Fruit fly (Drosophila melanogaster) whole organism, embryonic: ENCODE measurements around the gene CG18557.
A peak's percentile ranks its signal among the peaks of the same experiment; 100 is the strongest.

Experiments used
- CG10654 ChIP-seq: fragments of 200-800 bp; sonication (Bioruptor generic); optimal IDR thresholded peaks from 2 replicates; lab custom pipeline; 2016; ENCODE audit warnings: missing biosample characterization, missing genetic modification characterization
- CG11456 ChIP-seq: fragments of 200-800 bp; sonication (Bioruptor generic); IDR thresholded peaks from 3 replicates; pipeline ENCODE4 v1.3.6; 2022; ENCODE audit warnings: missing biosample characterization, missing genetic modification characterization
- CG11560 ChIP-seq: fragments of 200-800 bp; sonication (Bioruptor generic); IDR thresholded peaks from 3 replicates; pipeline ENCODE4 v1.3.6; 2022; ENCODE audit warnings: missing biosample characterization, missing genetic modification characterization
- CG15269 ChIP-seq: fragments of 200-800 bp; sonication (Bioruptor generic); optimal IDR thresholded peaks from 2 replicates; lab custom pipeline; 2018; ENCODE audit warnings: missing biosample characterization, mild to moderate bottlenecking, missing genetic modification characterization, moderate library complexity
- CG17912 ChIP-seq: fragments of 200-800 bp; sonication (Bioruptor generic); optimal IDR thresholded peaks from 2 replicates; lab custom pipeline; 2018; ENCODE audit warnings: missing biosample characterization, mild to moderate bottlenecking, missing genetic modification characterization
- CG18599 ChIP-seq: fragments of 200-800 bp; sonication (Bioruptor generic); optimal IDR thresholded peaks from 3 replicates; lab custom pipeline; 2017; ENCODE audit warnings: missing biosample characterization, missing genetic modification characterization, mild to moderate bottlenecking, moderate library complexity, missing genetic modification reagents
- CG31365 ChIP-seq: fragments of 200-800 bp; sonication (Bioruptor generic); optimal IDR thresholded peaks from 2 replicates; lab custom pipeline; 2018; ENCODE audit warnings: missing biosample characterization, mild to moderate bottlenecking, missing genetic modification characterization
- CG33213 ChIP-seq: fragments of 200-800 bp; sonication (Bioruptor generic); optimal IDR thresholded peaks from 3 replicates; lab custom pipeline; 2016; ENCODE audit warnings: missing biosample characterization, missing genetic modification characterization
- CG34422 ChIP-seq: fragments of 200-800 bp; sonication (Bioruptor generic); IDR thresholded peaks from 3 replicates; pipeline ENCODE4 v1.3.6; 2022; ENCODE audit warnings: missing biosample characterization, missing genetic modification characterization
- CG4282 ChIP-seq: fragments of 200-800 bp; sonication (Bioruptor generic); optimal IDR thresholded peaks from 2 replicates; lab custom pipeline; 2016; ENCODE audit warnings: missing biosample characterization, missing genetic modification characterization
- CG4730 ChIP-seq: fragments of 200-800 bp; sonication (Bioruptor generic); IDR thresholded peaks from 2 replicates; pipeline ENCODE4 v1.3.6; 2022; ENCODE audit warnings: missing biosample characterization, missing genetic modification characterization
- CG7928 ChIP-seq: fragments of 200-800 bp; sonication (Bioruptor generic); optimal IDR thresholded peaks from 2 replicates; lab custom pipeline; 2017; ENCODE audit warnings: missing biosample characterization, mild to moderate bottlenecking, missing genetic modification characterization
- CG9727 ChIP-seq: fragments of 200-800 bp; sonication (Bioruptor generic); optimal IDR thresholded peaks from 3 replicates; lab custom pipeline; 2017; ENCODE audit warnings: missing biosample characterization, mild to moderate bottlenecking, missing genetic modification characterization
- CG9817 ChIP-seq: fragments of 200-800 bp; sonication (Bioruptor generic); optimal IDR thresholded peaks from 2 replicates; lab custom pipeline; 2018; ENCODE audit warnings: missing biosample characterization, mild to moderate bottlenecking, missing genetic modification characterization, moderate library complexity
- Dad ChIP-seq: fragments of 200-800 bp; sonication (Bioruptor generic); optimal IDR thresholded peaks from 3 replicates; lab custom pipeline; 2016; ENCODE audit warnings: missing biosample characterization, missing genetic modification characterization
- Ets97D ChIP-seq: fragments of 200-800 bp; sonication (Bioruptor generic); optimal IDR thresholded peaks from 3 replicates; lab custom pipeline; 2016; ENCODE audit warnings: missing biosample characterization, missing genetic modification characterization
- GATAe ChIP-seq: fragments of 200-800 bp; sonication (Bioruptor generic); conservative IDR thresholded peaks from 2 replicates; pipeline ENCODE4 v1.3.6; 2022; ENCODE audit warnings: missing biosample characterization, missing genetic modification characterization
- Hmr ChIP-seq: fragments of 200-800 bp; sonication (Bioruptor generic); optimal IDR thresholded peaks from 3 replicates; lab custom pipeline; 2017; ENCODE audit warnings: mild to moderate bottlenecking, missing biosample characterization, missing genetic modification reagents, missing genetic modification characterization
- Hsf ChIP-seq: fragments of 200-800 bp; sonication (Bioruptor generic); optimal IDR thresholded peaks from 3 replicates; lab custom pipeline; 2016; ENCODE audit warnings: missing biosample characterization, missing genetic modification characterization
- Max ChIP-seq: fragments of 200-800 bp; sonication (Bioruptor generic); optimal IDR thresholded peaks from 2 replicates; lab custom pipeline; 2016; ENCODE audit warnings: missing biosample characterization, mild to moderate bottlenecking, missing genetic modification characterization
- Med ChIP-seq: fragments of 200-800 bp; sonication (Bioruptor generic); peaks from one replicate; lab custom pipeline; 2016; ENCODE audit warnings: missing biosample characterization, missing genetic modification characterization, mild to moderate bottlenecking, inconsistent platforms, moderate library complexity
- Oli ChIP-seq: fragments of 200-800 bp; sonication (Bioruptor generic); optimal IDR thresholded peaks from 2 replicates; lab custom pipeline; 2018; ENCODE audit warnings: missing biosample characterization, mild to moderate bottlenecking, missing genetic modification characterization, moderate library complexity
- Pdp1 ChIP-seq, 2 experiments: fragments of 200-800 bp; sonication (Bioruptor generic); optimal IDR thresholded peaks; 3 replicates each; lab custom pipeline; 2016; ENCODE audit warnings: missing biosample characterization in 2 of 2, missing genetic modification characterization in 2 of 2, mild to moderate bottlenecking in 1 of 2, moderate library complexity in 1 of 2
- Rx ChIP-seq: fragments of 200-800 bp; sonication (Bioruptor generic); IDR thresholded peaks from 2 replicates; pipeline ENCODE4 v1.3.6; 2022; ENCODE audit warnings: missing biosample characterization, missing genetic modification characterization
- Sry-β ChIP-seq: fragments of 200-800 bp; sonication (Bioruptor generic); optimal IDR thresholded peaks from 2 replicates; lab custom pipeline; 2018; ENCODE audit warnings: missing biosample characterization, mild to moderate bottlenecking, missing genetic modification characterization, moderate library complexity
- Xbp1 ChIP-seq: fragments of 200-800 bp; sonication (Bioruptor generic); optimal IDR thresholded peaks from 3 replicates; lab custom pipeline; 2016; ENCODE audit warnings: missing biosample characterization, mild to moderate bottlenecking, missing genetic modification characterization
- ap ChIP-seq: fragments of 200-800 bp; sonication (Bioruptor generic); IDR thresholded peaks from 2 replicates; pipeline ENCODE4 v1.3.6; 2022; ENCODE audit warnings: missing biosample characterization, missing genetic modification characterization
- corto ChIP-seq: fragments of 200-800 bp; sonication (Bioruptor generic); optimal IDR thresholded peaks from 2 replicates; lab custom pipeline; 2016; ENCODE audit warnings: missing biosample characterization, mild to moderate bottlenecking, missing genetic modification characterization, moderate library complexity
- da ChIP-seq: fragments of 200-800 bp; sonication (Bioruptor generic); optimal IDR thresholded peaks from 2 replicates; lab custom pipeline; 2016; ENCODE audit warnings: missing biosample characterization, missing genetic modification characterization
- dimm ChIP-seq: fragments of 200-800 bp; sonication (Bioruptor generic); IDR thresholded peaks from 2 replicates; pipeline ENCODE4 v1.3.6; 2022; ENCODE audit warnings: missing biosample characterization, missing genetic modification characterization
- dpn ChIP-seq, 2 experiments: fragments of 200-800 bp; sonication (Bioruptor generic); optimal IDR thresholded peaks; 3 replicates each; lab custom pipeline; 2016; ENCODE audit warnings: missing biosample characterization in 2 of 2, missing genetic modification characterization in 2 of 2
- dysf ChIP-seq: fragments of 200-800 bp; sonication (Bioruptor generic); IDR thresholded peaks from 3 replicates; pipeline ENCODE4 v1.3.6; 2022; ENCODE audit warnings: missing biosample characterization, missing genetic modification characterization
- emc ChIP-seq: fragments of 200-800 bp; sonication (Bioruptor generic); optimal IDR thresholded peaks from 2 replicates; lab custom pipeline; 2016; ENCODE audit warnings: missing biosample characterization, missing genetic modification characterization
- esg ChIP-seq: fragments of 200-800 bp; sonication (Bioruptor generic); conservative IDR thresholded peaks from 2 replicates; pipeline ENCODE4 v1.3.6; 2022; ENCODE audit warnings: missing biosample characterization, missing genetic modification characterization
- fd102C ChIP-seq: fragments of 200-800 bp; sonication (Bioruptor generic); optimal IDR thresholded peaks from 2 replicates; lab custom pipeline; 2018; ENCODE audit warnings: missing biosample characterization, mild to moderate bottlenecking, missing genetic modification characterization, moderate library complexity
- gfzf ChIP-seq: fragments of 200-800 bp; sonication (Bioruptor generic); optimal IDR thresholded peaks from 2 replicates; lab custom pipeline; 2016; ENCODE audit warnings: missing biosample characterization, mild to moderate bottlenecking, missing genetic modification characterization, moderate library complexity
- ind ChIP-seq: fragments of 200-800 bp; sonication (Bioruptor generic); optimal IDR thresholded peaks from 3 replicates; lab custom pipeline; 2016; ENCODE audit warnings: missing biosample characterization, missing genetic modification characterization
- lbe ChIP-seq: fragments of 200-800 bp; sonication (Bioruptor generic); optimal IDR thresholded peaks from 2 replicates; lab custom pipeline; 2016; ENCODE audit warnings: missing biosample characterization, mild to moderate bottlenecking, missing genetic modification characterization
- mirr ChIP-seq: fragments of 200-800 bp; sonication (Bioruptor generic); optimal IDR thresholded peaks from 3 replicates; lab custom pipeline; 2018; ENCODE audit warnings: missing biosample characterization, mild to moderate bottlenecking, missing genetic modification characterization
- nau ChIP-seq: fragments of 200-800 bp; sonication (Bioruptor generic); optimal IDR thresholded peaks from 3 replicates; lab custom pipeline; 2017; ENCODE audit warnings: missing biosample characterization, mild to moderate bottlenecking, missing genetic modification characterization, missing genetic modification reagents
- peb ChIP-seq: fragments of 200-800 bp; sonication (Bioruptor generic); IDR thresholded peaks from 2 replicates; pipeline ENCODE4 v1.3.6; 2022; ENCODE audit warnings: missing biosample characterization, missing genetic modification characterization
- pfk ChIP-seq: fragments of 200-800 bp; sonication (Bioruptor generic); optimal IDR thresholded peaks from 2 replicates; lab custom pipeline; 2018; ENCODE audit warnings: missing biosample characterization, mild to moderate bottlenecking, missing genetic modification characterization, moderate library complexity
- phol ChIP-seq: fragments of 200-800 bp; sonication (Bioruptor generic); optimal IDR thresholded peaks from 3 replicates; lab custom pipeline; 2018; ENCODE audit warnings: missing biosample characterization, mild to moderate bottlenecking, missing genetic modification characterization, moderate library complexity
- pita ChIP-seq: fragments of 200-800 bp; sonication (Bioruptor generic); optimal IDR thresholded peaks from 2 replicates; lab custom pipeline; 2017; ENCODE audit warnings: missing biosample characterization, mild to moderate bottlenecking, missing genetic modification characterization
- ranshi ChIP-seq: fragments of 200-800 bp; sonication (Bioruptor generic); IDR thresholded peaks from 2 replicates; pipeline ENCODE4 v1.3.6; 2022; ENCODE audit warnings: missing biosample characterization, missing genetic modification characterization
- ro ChIP-seq: fragments of 200-800 bp; sonication (Bioruptor generic); IDR thresholded peaks from 2 replicates; pipeline ENCODE4 v1.3.6; 2022; ENCODE audit warnings: missing biosample characterization, missing genetic modification characterization
- slbo ChIP-seq: fragments of 200-800 bp; sonication (Bioruptor generic); IDR thresholded peaks from 2 replicates; pipeline ENCODE4 v1.3.6; 2022; ENCODE audit warnings: missing biosample characterization, missing genetic modification characterization
- sr ChIP-seq: fragments of 200-800 bp; sonication (Bioruptor generic); IDR thresholded peaks from 3 replicates; pipeline ENCODE4 v1.3.6; 2022; ENCODE audit warnings: missing biosample characterization, missing genetic modification characterization
- stc ChIP-seq: fragments of 200-800 bp; sonication (Bioruptor generic); IDR thresholded peaks from 2 replicates; pipeline ENCODE4 v1.3.6; 2022; ENCODE audit warnings: missing biosample characterization, missing genetic modification characterization
- unc-4 ChIP-seq: fragments of 200-800 bp; sonication (Bioruptor generic); IDR thresholded peaks from 2 replicates; pipeline ENCODE4 v1.3.6; 2022; ENCODE audit warnings: missing biosample characterization, missing genetic modification characterization; ENCODE audit not compliant: partially characterized antibody

The CG18557 gene

dm6 chr2L:2885503-2886225 is 40.1 kb upstream of the CG18557 start, which contains the start of the genes NTPase and lilli (continued):
- TF ChIP-seq ap (GFP tag; lab: Robert Waterston, UW) (peak; percentile 31; the same call in 1 of the 2 replicates), Oli (tag; lab: Kevin White, UChicago) (no peak), peb (GFP tag; lab: Robert Waterston, UW) (no peak), stc (GFP tag; lab: Robert Waterston, UW) (0 out of 2 replicates have a peak, but pooled peaks have one; percentile 16), emc (GFP tag; lab: Kevin White, UChicago) (no peak), corto (GFP tag; lab: Kevin White, UChicago) (peak; percentile 73), CG18599 (GFP tag; lab: Kevin White, UChicago) (peak; percentile 52), CG11456 (GFP tag; lab: Robert Waterston, UW) (peak; percentile 69; the same call in 1 of the 3 replicates), ro (no peak), CG4282 (no peak), CG31365 (tag; lab: Kevin White, UChicago) (no peak), slbo (GFP tag; lab: Robert Waterston, UW) (peak; percentile 65), CG9817 (tag; lab: Kevin White, UChicago) (no peak), CG7928 (GFP tag; lab: Kevin White, UChicago) (no peak), da (no peak), CG15269 (tag; lab: Kevin White, UChicago) (no peak), CG33213 (GFP tag; lab: Kevin White, UChicago) (peak; percentile 85), mirr (GFP tag; lab: Kevin White, UChicago) (peak; percentile 26), unc-4 (peak; percentile 91), esg (GFP tag; lab: Robert Waterston, UW) (no peak), Ets97D (GFP tag; lab: Kevin White, UChicago) (peak; percentile 48), pita (no peak), gfzf (GFP tag; lab: Kevin White, UChicago) (no peak), Xbp1 (peak; percentile 78), Hmr (GFP tag; lab: Kevin White, UChicago) (peak; percentile 32), CG17912 (GFP tag; lab: Kevin White, UChicago) (no peak), fd102C (GFP tag; lab: Kevin White, UChicago) (no peak), GATAe (no peak), Med (GFP tag; lab: Kevin White, UChicago) (peak; percentile 96), CG4730 (no peak), ranshi (no peak; the same call in 1 of the 2 replicates), dysf (no peak), dpn (GFP tag; optimal IDR thresholded peaks at IDR 0.05; lab: Kevin White, UChicago) (peak; percentile 72 to 76), Max (GFP tag; lab: Kevin White, UChicago) (peak; percentile 53), ind (GFP tag; lab: Kevin White, UChicago) (peak; percentile 79), Dad (GFP tag; lab: Kevin White, UChicago) (peak; percentile 75), Rx (GFP tag; lab: Robert Waterston, UW) (no peak; the same call in 1 of the 2 replicates), CG10654 (GFP tag; lab: Kevin White, UChicago) (peak; percentile 48), Hsf (GFP tag; lab: Kevin White, UChicago) (peak; percentile 80), Pdp1 (GFP tag; optimal IDR thresholded peaks at IDR 0.05; lab: Kevin White, UChicago) (peak; percentile 84), CG34422 (GFP tag; lab: Robert Waterston, UW) (peak; percentile 73; the same call in 2 of the 3 replicates), dimm (no peak), CG11560 (tag; lab: Robert Waterston, UW) (no peak), nau (GFP tag; lab: Kevin White, UChicago) (no peak), CG9727 (GFP tag; lab: Kevin White, UChicago) (peak; percentile 49), phol (tag; lab: Kevin White, UChicago) (peak; percentile 38), pfk (GFP tag; lab: Kevin White, UChicago) (no peak), sr (GFP tag; lab: Robert Waterston, UW) (no peak; the same call in 2 of the 3 replicates), Sry-β (GFP tag; lab: Kevin White, UChicago) (no peak), lbe (peak; percentile 40)
